Fruit fly (Drosophila melanogaster) Kc167 (cell line): ENCODE results near the gene Sfp24Ba.

Source experiments
- Myc ChIP-seq: fragments of >200 bp; optimal IDR thresholded peaks from 2 replicates; lab custom pipeline; 2017; ENCODE audit warnings: missing external identifiers
- Sin3A ChIP-seq: fragments of >200 bp; optimal IDR thresholded peaks from 2 replicates; lab custom pipeline; 2018; ENCODE audit warnings: missing external identifiers
- h ChIP-seq: fragments of >200 bp; optimal IDR thresholded peaks from 3 replicates; lab custom pipeline; 2018; ENCODE audit warnings: missing external identifiers
- insv ChIP-seq: fragments of >200 bp; optimal IDR thresholded peaks from 3 replicates; lab custom pipeline; 2018; ENCODE audit warnings: missing external identifiers
- psq ChIP-seq: fragments of >200 bp; optimal IDR thresholded peaks from 2 replicates; lab custom pipeline; 2017; ENCODE audit warnings: missing external identifiers
- ttk ChIP-seq: sonication (Bioruptor generic); optimal IDR thresholded peaks from 2 replicates; lab custom pipeline; 2017; ENCODE audit warnings: missing external identifiers

- no peak for TF ChIP-seq Sin3A (lab: Kevin White, UChicago)
- no peak for TF ChIP-seq h (lab: Kevin White, UChicago)
- no peak for TF ChIP-seq psq (lab: Kevin White, UChicago)
- TF ChIP-seq ttk (lab: Kevin White, UChicago) = no peak
- no peak for TF ChIP-seq Myc (lab: Kevin White, UChicago)
- no peak for TF ChIP-seq insv (lab: Kevin White, UChicago)
Measured at dm6 chr2L:3642148-3642920, 26.0 kb downstream of the Sfp24Ba start.
